Fruit fly (Drosophila melanogaster): ENCODE data around the gene CG11403.

dm6 chrX:1256131-1256530 is 16.4 kb upstream of the CG11403 start:
- no peak for TF ChIP-seq CG32006 (GFP tag; optimal IDR thresholded peaks at IDR 0.05)
- TF ChIP-seq CG6792 (GFP tag; optimal IDR thresholded peaks at IDR 0.05): no peak
